Worm (Caenorhabditis elegans) whole organism, late embryonic: ENCODE measurements around the gene F59B10.4.

Experiments used
- C38D4.7 ChIP-seq: fragments of 200-800 bp; sonication (Bioruptor generic); optimal IDR thresholded peaks from 2 replicates; lab custom pipeline; 2018; ENCODE audit warnings: mild to moderate bottlenecking, missing genetic modification characterization, moderate library complexity, missing compliant biosample characterization
- F13H6.1 ChIP-seq: sonication (generic microtip); optimal IDR thresholded peaks from 2 replicates; lab custom pipeline; 2016; ENCODE audit warnings: missing genetic modification characterization, missing compliant biosample characterization
- K02D7.2 ChIP-seq: sonication (generic microtip); optimal IDR thresholded peaks from 2 replicates; lab custom pipeline; 2017; ENCODE audit warnings: mild to moderate bottlenecking, missing genetic modification characterization, missing compliant biosample characterization
- T23F11.4 ChIP-seq: fragments of 200-800 bp; sonication (Bioruptor generic); optimal IDR thresholded peaks from 2 replicates; lab custom pipeline; 2018; ENCODE audit warnings: mild to moderate bottlenecking, missing genetic modification characterization, missing compliant biosample characterization
- ahr-1 ChIP-seq: sonication (generic microtip); optimal IDR thresholded peaks from 2 replicates; lab custom pipeline; 2016; ENCODE audit warnings: missing genetic modification characterization, missing compliant biosample characterization
- ceh-2 ChIP-seq: sonication (generic microtip); optimal IDR thresholded peaks from 2 replicates; lab custom pipeline; 2016; ENCODE audit warnings: missing genotype, missing genetic modification characterization, missing compliant biosample characterization
- ceh-22 ChIP-seq: sonication (generic microtip); optimal IDR thresholded peaks from 2 replicates; lab custom pipeline; 2017; ENCODE audit warnings: missing biosample characterization, missing genetic modification characterization
- ceh-24 ChIP-seq: sonication (generic microtip); optimal IDR thresholded peaks from 2 replicates; lab custom pipeline; 2016; ENCODE audit warnings: mild to moderate bottlenecking, missing genetic modification characterization, missing compliant biosample characterization
- ceh-45 ChIP-seq: fragments of 200-800 bp; sonication (Bioruptor generic); IDR thresholded peaks from 2 replicates; pipeline ENCODE4 v1.3.6; 2022; ENCODE audit warnings: missing genetic modification reagents, missing genetic modification characterization, missing compliant biosample characterization
- ceh-48 ChIP-seq: sonication (generic microtip); optimal IDR thresholded peaks from 2 replicates; lab custom pipeline; 2016; ENCODE audit warnings: missing genetic modification characterization, inconsistent platforms, missing compliant biosample characterization
- ceh-6 ChIP-seq: fragments of 200-800 bp; sonication (Bioruptor generic); optimal IDR thresholded peaks from 2 replicates; lab custom pipeline; 2018; ENCODE audit warnings: mild to moderate bottlenecking, missing genetic modification characterization, missing compliant biosample characterization
- ceh-9 ChIP-seq: sonication (generic microtip); optimal IDR thresholded peaks from 2 replicates; lab custom pipeline; 2016; ENCODE audit warnings: mild to moderate bottlenecking, missing genetic modification characterization, inconsistent platforms, missing compliant biosample characterization
- che-1 ChIP-seq: sonication (generic microtip); optimal IDR thresholded peaks from 2 replicates; lab custom pipeline; 2016; ENCODE audit warnings: mild to moderate bottlenecking, missing genetic modification characterization, missing compliant biosample characterization
- dve-1 ChIP-seq: sonication (generic microtip); optimal IDR thresholded peaks from 2 replicates; lab custom pipeline; 2017; ENCODE audit warnings: antibody characterized with exemption, mild to moderate bottlenecking, missing genetic modification characterization, missing compliant biosample characterization
- elt-2 ChIP-seq: sonication (generic microtip); optimal IDR thresholded peaks from 2 replicates; lab custom pipeline; 2016; ENCODE audit warnings: missing genetic modification reagents, missing genetic modification characterization, missing compliant biosample characterization
- ets-4 ChIP-seq: sonication (generic microtip); optimal IDR thresholded peaks from 2 replicates; lab custom pipeline; 2016; ENCODE audit warnings: missing genetic modification characterization, missing compliant biosample characterization
- eyg-1 ChIP-seq: sonication (generic microtip); optimal IDR thresholded peaks from 2 replicates; lab custom pipeline; 2016; ENCODE audit warnings: missing genotype, missing genetic modification characterization, missing compliant biosample characterization
- fax-1 ChIP-seq: sonication (generic microtip); optimal IDR thresholded peaks from 2 replicates; lab custom pipeline; 2016; ENCODE audit warnings: missing genotype, missing genetic modification characterization, missing compliant biosample characterization
- hlh-13 ChIP-seq: fragments of 200-800 bp; sonication (Bioruptor generic); optimal IDR thresholded peaks from 2 replicates; lab custom pipeline; 2018; ENCODE audit warnings: mild to moderate bottlenecking, missing genetic modification characterization, missing compliant biosample characterization
- hlh-15 ChIP-seq: sonication (generic microtip); optimal IDR thresholded peaks from 2 replicates; lab custom pipeline; 2016; ENCODE audit warnings: missing genetic modification characterization, missing compliant biosample characterization
- hlh-30 ChIP-seq: sonication (generic microtip); optimal IDR thresholded peaks from 2 replicates; lab custom pipeline; 2017; ENCODE audit warnings: antibody characterized with exemption, missing genetic modification characterization, missing compliant biosample characterization; ENCODE audit not compliant: insufficient read depth
- hlh-6 ChIP-seq: sonication (generic microtip); optimal IDR thresholded peaks from 2 replicates; lab custom pipeline; 2016; ENCODE audit warnings: missing genotype, missing genetic modification characterization, missing compliant biosample characterization
- hlh-8 ChIP-seq: sonication (generic microtip); optimal IDR thresholded peaks from 2 replicates; lab custom pipeline; 2016; ENCODE audit warnings: missing genotype, missing genetic modification characterization, missing compliant biosample characterization
- lin-11 ChIP-seq: fragments of 200-800 bp; sonication (Bioruptor generic); optimal IDR thresholded peaks from 2 replicates; lab custom pipeline; 2018; ENCODE audit warnings: mild to moderate bottlenecking, missing genetic modification characterization, missing compliant biosample characterization
- madf-2 ChIP-seq: sonication (generic microtip); optimal IDR thresholded peaks from 2 replicates; lab custom pipeline; 2017; ENCODE audit warnings: missing genetic modification characterization, missing compliant biosample characterization
- nhr-11 ChIP-seq: fragments of 150-350 bp; optimal IDR thresholded peaks from 2 replicates; lab custom pipeline; 2014; ENCODE audit warnings: missing biosample characterization, missing genetic modification characterization
- nhr-232 ChIP-seq: sonication (generic microtip); optimal IDR thresholded peaks from 2 replicates; lab custom pipeline; 2016; ENCODE audit warnings: missing genetic modification characterization, missing compliant biosample characterization
- pha-2 ChIP-seq: sonication (generic microtip); optimal IDR thresholded peaks from 2 replicates; lab custom pipeline; 2017; ENCODE audit warnings: mild to moderate bottlenecking, missing genetic modification characterization, missing compliant biosample characterization
- pha-4 ChIP-seq: fragments of 150-350 bp; optimal IDR thresholded peaks from 2 replicates; lab custom pipeline; 2018; ENCODE audit warnings: missing biosample characterization, missing genetic modification reagents, missing genetic modification characterization
- rnt-1 ChIP-seq: sonication (generic microtip); optimal IDR thresholded peaks from 2 replicates; lab custom pipeline; 2016; ENCODE audit warnings: missing genetic modification characterization, missing compliant biosample characterization
- sdc-2 ChIP-seq: sonication (generic microtip); optimal IDR thresholded peaks from 2 replicates; lab custom pipeline; 2016; ENCODE audit warnings: missing genotype, missing genetic modification characterization, missing compliant biosample characterization
- sox-2 ChIP-seq: fragments of 200-800 bp; sonication (Bioruptor generic); IDR thresholded peaks from 2 replicates; pipeline ENCODE4 v1.3.6; 2022; ENCODE audit warnings: missing genetic modification reagents, missing genetic modification characterization, missing compliant biosample characterization
- sox-4 ChIP-seq: sonication (generic microtip); optimal IDR thresholded peaks from 2 replicates; lab custom pipeline; 2017; ENCODE audit warnings: mild to moderate bottlenecking, missing genetic modification characterization, inconsistent platforms, missing compliant biosample characterization
- syd-9 ChIP-seq: sonication (generic microtip); optimal IDR thresholded peaks from 2 replicates; lab custom pipeline; 2016; ENCODE audit warnings: mild to moderate bottlenecking, missing genetic modification characterization, moderate library complexity, missing compliant biosample characterization
- tbx-2 ChIP-seq: sonication (generic microtip); optimal IDR thresholded peaks from 2 replicates; lab custom pipeline; 2016; ENCODE audit warnings: missing genetic modification characterization, missing compliant biosample characterization
- tbx-7 ChIP-seq: sonication (generic microtip); optimal IDR thresholded peaks from 2 replicates; lab custom pipeline; 2016; ENCODE audit warnings: missing genotype, missing genetic modification characterization, missing compliant biosample characterization
- unc-3 ChIP-seq, 2 experiments: fragments of 200-800 bp in 1 of 2; sonication (Bioruptor generic) in 1 of 2; sonication (generic microtip) in 1 of 2; conservative IDR thresholded peaks in 1 of 2; optimal IDR thresholded peaks in 1 of 2; 2 replicates each; pipeline versions ENCODE4 v1.3.6 to Lab custom; 2016 to 2022; ENCODE audit warnings: missing compliant biosample characterization in 2 of 2, missing genetic modification characterization in 2 of 2, missing genetic modification reagents in 1 of 2
- unc-86 ChIP-seq: sonication (generic microtip); optimal IDR thresholded peaks from 2 replicates; lab custom pipeline; 2016; ENCODE audit warnings: missing genetic modification characterization, missing compliant biosample characterization

The F59B10.4 gene

DNA sequence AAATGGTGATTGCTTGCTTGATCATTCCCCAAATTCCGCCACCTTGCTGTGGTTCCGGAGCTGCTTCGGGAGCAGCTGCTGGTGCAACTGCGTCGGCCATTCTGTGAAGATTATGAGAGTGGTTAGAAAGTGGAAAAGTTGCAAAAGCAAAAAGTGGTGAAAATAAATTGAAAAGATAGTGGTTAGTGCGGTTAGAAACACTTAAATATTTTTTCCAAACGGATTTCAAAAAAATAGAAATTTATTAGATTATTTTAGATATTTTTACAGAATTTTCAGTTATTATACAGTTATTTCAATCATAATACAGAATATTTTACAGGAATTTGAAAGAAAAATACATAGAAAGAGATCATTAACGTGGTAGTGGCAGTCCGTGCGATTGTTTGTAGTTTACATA lies 18.7 kb upstream of the F59B10.4 start, which contains the start of gene R166.2:
Gene R166.2, minus strand, starts transcription at position 101 of the 400 bp plus-strand sequence.
- no peak for TF ChIP-seq nhr-232
- no peak for TF ChIP-seq tbx-2
- no peak for TF ChIP-seq ceh-48 (tag; lab: Kevin White, UChicago)
- no peak for TF ChIP-seq syd-9 (tag; lab: Kevin White, UChicago)
- no peak for TF ChIP-seq ceh-6 (GFP tag; lab: Kevin White, UChicago)
- TF ChIP-seq, all 69 proteins: peak for 0

DNA sequence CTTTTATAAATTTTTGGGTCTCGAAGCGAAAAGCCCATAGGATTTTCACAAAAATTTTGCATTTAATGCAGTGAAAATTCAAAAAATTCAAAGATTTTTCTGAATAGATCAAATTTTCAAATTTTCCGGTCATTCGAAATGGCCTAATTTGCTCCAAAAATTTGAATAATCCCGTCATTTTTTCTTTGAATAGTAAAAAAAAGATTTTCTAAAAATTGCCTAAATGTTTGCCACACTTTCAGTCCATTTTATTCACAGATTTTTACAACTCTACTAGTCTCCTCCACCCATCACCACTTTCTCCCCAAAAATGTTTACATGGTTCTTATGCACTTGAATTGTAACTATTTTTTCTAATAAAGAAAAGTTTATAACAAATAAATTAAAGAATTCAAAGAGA lies 15.1 kb upstream of the F59B10.4 start:
- TF ChIP-seq tbx-2 = no peak
- TF ChIP-seq madf-2 (tag; lab: Kevin White, UChicago) = no peak
- TF ChIP-seq pha-2 = no peak
- no peak for TF ChIP-seq ceh-9 (tag; lab: Kevin White, UChicago)
- no peak for TF ChIP-seq lin-11 (tag; lab: Kevin White, UChicago)
- TF ChIP-seq tbx-7 (tag; lab: Kevin White, UChicago) = no peak
- no peak for TF ChIP-seq che-1 (tag; lab: Kevin White, UChicago)
- no peak for TF ChIP-seq sdc-2
- TF ChIP-seq ceh-24 = no peak
- TF ChIP-seq ahr-1 (tag; lab: Kevin White, UChicago) = no peak
- no peak for TF ChIP-seq hlh-30 (tag; lab: Kevin White, UChicago)
- TF ChIP-seq nhr-232 = no peak
- TF ChIP-seq F13H6.1 (tag; lab: Kevin White, UChicago) = no peak
- no peak for TF ChIP-seq elt-2 (tag; lab: Kevin White, UChicago)

DNA sequence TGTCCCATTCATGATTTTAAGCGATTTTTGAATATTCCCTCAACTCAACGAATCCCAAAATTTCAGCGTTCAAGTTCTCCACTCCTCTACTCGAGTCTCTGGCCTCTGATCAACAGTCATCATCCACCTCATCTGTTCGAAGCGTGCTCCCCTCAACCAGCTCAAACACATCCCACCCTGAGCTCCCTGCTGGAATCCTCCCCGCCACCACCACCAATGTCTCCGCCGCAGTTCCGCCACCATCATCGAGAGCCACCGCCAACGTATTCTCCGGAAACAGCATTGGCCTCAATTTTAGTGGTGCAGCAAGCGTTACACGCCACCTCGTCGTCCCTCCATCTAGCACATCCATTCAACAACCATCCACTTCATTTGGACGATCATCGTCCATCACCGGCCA lies 12.7 kb upstream of the F59B10.4 start:
- TF ChIP-seq hlh-15 (tag; lab: Kevin White, UChicago) = no peak
- TF ChIP-seq sox-2 (GFP tag; lab: Robert Waterston, UW) = no peak
- no peak for TF ChIP-seq fax-1 (tag; lab: Kevin White, UChicago)
- TF ChIP-seq syd-9 (tag; lab: Kevin White, UChicago) = no peak
- TF ChIP-seq nhr-11 (tag; lab: Kevin White, UChicago) = no peak
- no peak for TF ChIP-seq dve-1 (tag; lab: Kevin White, UChicago)
- no peak for TF ChIP-seq unc-3 (GFP tag; conservative IDR thresholded peaks at IDR 0.05; lab: Robert Waterston, UW)
- no peak for TF ChIP-seq unc-3 (tag; optimal IDR thresholded peaks at IDR 0.05; lab: Kevin White, UChicago)
- TF ChIP-seq eyg-1 (tag; lab: Kevin White, UChicago) = no peak
- no peak for TF ChIP-seq ceh-45 (GFP tag; lab: Robert Waterston, UW)
- TF ChIP-seq ets-4 = no peak
- TF ChIP-seq pha-4 = no peak
- no peak for TF ChIP-seq hlh-13 (GFP tag; lab: Kevin White, UChicago)
- no peak for TF ChIP-seq che-1 (tag; lab: Kevin White, UChicago)
- no peak for TF ChIP-seq ceh-24
- TF ChIP-seq elt-2 (tag; lab: Kevin White, UChicago) = no peak
- TF ChIP-seq T23F11.4 = no peak

DNA sequence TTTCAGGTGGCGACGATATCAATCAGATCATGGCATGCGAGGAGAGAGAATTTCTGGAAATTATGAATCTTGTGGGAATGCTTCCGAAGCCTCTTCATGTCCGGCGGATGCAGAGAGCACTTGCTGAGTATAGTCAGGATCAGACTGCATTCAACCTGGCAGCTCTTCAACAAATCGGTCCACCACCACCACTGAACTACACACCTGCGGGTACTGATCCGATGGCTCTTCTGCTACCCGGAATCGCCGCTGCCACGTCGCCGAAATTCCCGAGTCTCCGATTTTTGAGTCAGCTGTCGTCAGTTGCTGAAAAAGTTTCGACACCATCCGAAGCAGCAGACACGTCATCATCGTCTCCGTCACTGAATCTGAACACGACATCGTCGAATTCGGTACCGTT lies 12.0 kb upstream of the F59B10.4 start:
- TF ChIP-seq hlh-30 (tag; lab: Kevin White, UChicago) = no peak
- no peak for TF ChIP-seq rnt-1 (tag; lab: Kevin White, UChicago)
- no peak for TF ChIP-seq ceh-22 (tag; lab: Kevin White, UChicago)
- TF ChIP-seq ceh-24 = no peak
- no peak for TF ChIP-seq unc-3 (GFP tag; conservative IDR thresholded peaks at IDR 0.05; lab: Robert Waterston, UW)
- no peak for TF ChIP-seq unc-3 (tag; optimal IDR thresholded peaks at IDR 0.05; lab: Kevin White, UChicago)

DNA sequence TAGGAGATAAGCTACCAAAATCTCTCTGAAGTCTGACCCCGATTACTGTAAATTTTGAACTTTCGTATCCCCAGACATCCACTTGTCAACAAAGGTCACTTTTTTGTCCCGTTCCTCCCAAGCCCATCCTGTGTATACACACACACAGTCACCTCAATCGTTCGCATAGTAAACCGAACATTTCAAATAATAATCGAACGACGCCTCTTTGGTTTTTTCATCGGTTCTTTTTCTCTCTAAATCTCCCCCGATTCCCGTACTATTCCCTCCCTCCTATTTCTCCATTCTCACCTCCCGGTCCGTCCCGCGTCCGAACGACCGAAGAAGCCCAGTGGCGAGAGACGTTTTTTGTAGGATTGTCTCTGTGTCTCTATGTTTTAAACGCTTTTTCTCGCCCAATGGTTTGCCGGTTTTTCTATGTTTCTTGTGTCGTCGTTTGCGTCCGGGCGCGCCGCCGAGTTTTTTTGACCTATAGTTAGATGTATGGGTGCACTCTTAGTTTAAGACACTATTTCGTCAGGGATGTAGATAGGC lies 10.4 kb upstream of the F59B10.4 start:
- TF ChIP-seq syd-9 (tag; lab: Kevin White, UChicago) (no peak), unc-86 (tag; lab: Kevin White, UChicago) (no peak), madf-2 (tag; lab: Kevin White, UChicago) (no peak), C38D4.7 (GFP tag; lab: Kevin White, UChicago) (no peak), K02D7.2 (tag; lab: Kevin White, UChicago) (no peak), sox-4 (tag; lab: Kevin White, UChicago) (no peak), ceh-2 (no peak), hlh-8 (tag; lab: Kevin White, UChicago) (no peak), hlh-6 (tag; lab: Kevin White, UChicago) (peak; percentile 19)
- TF ChIP-seq, all 69 proteins: peak for 1
